Worm (Caenorhabditis elegans): ENCODE measurements around the gene srlf-35.

- no peak for TF ChIP-seq T22C8.4 (GFP tag; IDR thresholded peaks at IDR 0.05)
- no peak for TF ChIP-seq flt-1 (GFP tag; IDR thresholded peaks at IDR 0.05)
- TF ChIP-seq ztf-23 (GFP tag; IDR thresholded peaks at IDR 0.05), result no peak
- no peak for TF ChIP-seq klf-2 (GFP tag; conservative IDR thresholded peaks at IDR 0.05)
Observed at ce11 chrV:524058-524457, 20.2 kb downstream of the srlf-35 start, which contains the start of gene lipl-3.
